Worm (Caenorhabditis elegans) whole organism, L1 larva: Measurements from ENCODE around the gene Y54G2A.18.

ENCODE experiments used
- C04F5.9 ChIP-seq: sonication (generic microtip); optimal IDR thresholded peaks from 2 replicates; lab custom pipeline; 2016; ENCODE audit warnings: missing genetic modification characterization, missing compliant biosample characterization
- F16B12.6 ChIP-seq: fragments of 150-350 bp; optimal IDR thresholded peaks from 2 replicates; lab custom pipeline; 2014; ENCODE audit warnings: missing biosample characterization, missing genetic modification characterization
- aha-1 ChIP-seq: fragments of 150-350 bp; optimal IDR thresholded peaks from 2 replicates; lab custom pipeline; 2014; ENCODE audit warnings: missing biosample characterization, missing genetic modification characterization
- aly-2 ChIP-seq: fragments of 150-350 bp; optimal IDR thresholded peaks from 2 replicates; lab custom pipeline; 2014; ENCODE audit warnings: missing biosample characterization, missing genetic modification characterization
- ama-1 ChIP-seq: fragments of 150-350 bp; optimal IDR thresholded peaks from 2 replicates; lab custom pipeline; 2014
- blmp-1 ChIP-seq: fragments of 150-350 bp; optimal IDR thresholded peaks from 2 replicates; lab custom pipeline; 2014; ENCODE audit warnings: missing biosample characterization, missing genetic modification characterization
- ceh-88 ChIP-seq: fragments of 200-800 bp; sonication (Bioruptor generic); IDR thresholded peaks from 2 replicates; pipeline ENCODE4 v1.3.6; 2022; ENCODE audit warnings: missing genetic modification characterization, missing compliant biosample characterization
- dpl-1 ChIP-seq, 3 experiments: fragments of 150-350 bp in 2 of 3; sonication (generic microtip) in 1 of 3; optimal IDR thresholded peaks; 2 replicates each; lab custom pipeline; 2014 to 2017; ENCODE audit warnings: missing biosample characterization in 3 of 3, missing genetic modification characterization in 3 of 3, missing genetic modification reagents in 3 of 3
- dsc-1 ChIP-seq: sonication (generic microtip); optimal IDR thresholded peaks from 2 replicates; lab custom pipeline; 2016; ENCODE audit warnings: mild to moderate bottlenecking, missing genetic modification characterization, missing compliant biosample characterization
- efl-1 ChIP-seq, 4 experiments: fragments of 150-350 bp; optimal IDR thresholded peaks in 3 of 4; peaks in 1 of 4; 1 replicate in 1 of 4; 2 replicates in 3 of 4; lab custom pipeline; 2014; ENCODE audit warnings: missing biosample characterization in 2 of 4, missing genetic modification characterization in 2 of 4, missing genetic modification reagents in 2 of 4
- egl-13 ChIP-seq: sonication (generic microtip); optimal IDR thresholded peaks from 2 replicates; lab custom pipeline; 2016; ENCODE audit warnings: missing genotype, missing genetic modification reagents, missing genetic modification characterization, missing compliant biosample characterization
- egl-27 ChIP-seq, 2 experiments: fragments of 150-350 bp in 1 of 2; sonication (generic microtip); optimal IDR thresholded peaks; 3 replicates each; lab custom pipeline; 2017 to 2018; ENCODE audit warnings: missing biosample characterization in 2 of 2, missing genetic modification characterization in 2 of 2, missing genetic modification reagents in 2 of 2
- elt-3 ChIP-seq, 6 experiments: fragments of 150-350 bp in 1 of 6; sonication (generic microtip); optimal IDR thresholded peaks; 2 replicates each; lab custom pipeline; 2017 to 2018; ENCODE audit warnings: missing biosample characterization in 6 of 6, missing genetic modification characterization in 6 of 6, inconsistent platforms in 1 of 6
- ets-5 ChIP-seq: fragments of 200-800 bp; sonication (Bioruptor generic); IDR thresholded peaks from 2 replicates; pipeline ENCODE4 v1.3.6; 2022; ENCODE audit warnings: missing genetic modification characterization, missing compliant biosample characterization
- fkh-10 ChIP-seq: sonication (generic microtip); optimal IDR thresholded peaks from 2 replicates; lab custom pipeline; 2017; ENCODE audit warnings: missing biosample characterization, missing genetic modification reagents, missing genetic modification characterization
- fkh-8 ChIP-seq: sonication (generic microtip); optimal IDR thresholded peaks from 2 replicates; lab custom pipeline; 2016; ENCODE audit warnings: mild to moderate bottlenecking, missing genetic modification characterization, missing compliant biosample characterization
- fos-1 ChIP-seq: fragments of 150-350 bp; optimal IDR thresholded peaks from 2 replicates; lab custom pipeline; 2014; ENCODE audit warnings: missing biosample characterization, missing genetic modification characterization
- grh-1 ChIP-seq: fragments of 200-800 bp; sonication (Bioruptor generic); IDR thresholded peaks from 2 replicates; pipeline ENCODE4 v1.3.6; 2022; ENCODE audit warnings: missing genetic modification reagents, missing genetic modification characterization, missing compliant biosample characterization
- hlh-4 ChIP-seq: sonication (generic microtip); optimal IDR thresholded peaks from 2 replicates; lab custom pipeline; 2016; ENCODE audit warnings: mild to moderate bottlenecking, missing genetic modification characterization, missing compliant biosample characterization
- hpl-2 ChIP-seq: fragments of 150-350 bp; optimal IDR thresholded peaks from 2 replicates; lab custom pipeline; 2014; ENCODE audit warnings: missing biosample characterization, missing genetic modification reagents, missing genetic modification characterization
- irx-1 ChIP-seq: sonication (generic microtip); optimal IDR thresholded peaks from 2 replicates; lab custom pipeline; 2016; ENCODE audit warnings: missing genetic modification characterization, missing compliant biosample characterization
- jun-1 ChIP-seq: fragments of 150-350 bp; optimal IDR thresholded peaks from 2 replicates; lab custom pipeline; 2014; ENCODE audit warnings: missing biosample characterization, missing genetic modification reagents, missing genetic modification characterization
- lin-13 ChIP-seq: fragments of 150-350 bp; optimal IDR thresholded peaks from 2 replicates; lab custom pipeline; 2014; ENCODE audit warnings: missing biosample characterization, missing genetic modification reagents, missing genetic modification characterization
- lin-14 ChIP-seq: fragments of 200-800 bp; sonication (Bioruptor generic); optimal IDR thresholded peaks from 2 replicates; lab custom pipeline; 2018; ENCODE audit warnings: mild to moderate bottlenecking, missing genetic modification characterization, moderate library complexity, missing compliant biosample characterization
- lin-39 ChIP-seq: fragments of 150-350 bp; optimal IDR thresholded peaks from 2 replicates; lab custom pipeline; 2014; ENCODE audit warnings: missing biosample characterization, missing genetic modification reagents, missing genetic modification characterization
- lir-3 ChIP-seq: sonication (generic microtip); optimal IDR thresholded peaks from 2 replicates; lab custom pipeline; 2016; ENCODE audit warnings: mild to moderate bottlenecking, missing genetic modification characterization, moderate library complexity, missing compliant biosample characterization; ENCODE audit not compliant: poor library complexity
- mab-9 ChIP-seq: fragments of 200-800 bp; sonication (Bioruptor generic); IDR thresholded peaks from 2 replicates; pipeline ENCODE4 v1.3.6; 2022; ENCODE audit warnings: missing genetic modification reagents, missing genetic modification characterization, missing compliant biosample characterization
- mef-2 ChIP-seq: fragments of 150-350 bp; optimal IDR thresholded peaks from 2 replicates; lab custom pipeline; 2014; ENCODE audit warnings: missing biosample characterization, missing genetic modification characterization
- nhr-11 ChIP-seq: fragments of 150-350 bp; optimal IDR thresholded peaks from 2 replicates; lab custom pipeline; 2014; ENCODE audit warnings: missing biosample characterization, missing genetic modification characterization
- nhr-12 ChIP-seq: sonication (generic microtip); optimal IDR thresholded peaks from 2 replicates; lab custom pipeline; 2017; ENCODE audit warnings: missing biosample characterization, missing genetic modification characterization
- nhr-20 ChIP-seq: sonication (generic microtip); optimal IDR thresholded peaks from 2 replicates; lab custom pipeline; 2016; ENCODE audit warnings: mild to moderate bottlenecking, missing genetic modification characterization, missing compliant biosample characterization
- nhr-237 ChIP-seq: fragments of 150-350 bp; optimal IDR thresholded peaks from 2 replicates; lab custom pipeline; 2014; ENCODE audit warnings: missing biosample characterization, missing genetic modification characterization
- nhr-28 ChIP-seq: fragments of 150-350 bp; optimal IDR thresholded peaks from 2 replicates; lab custom pipeline; 2014; ENCODE audit warnings: missing biosample characterization, missing genetic modification characterization
- nhr-47 ChIP-seq: sonication (generic microtip); optimal IDR thresholded peaks from 2 replicates; lab custom pipeline; 2016; ENCODE audit warnings: mild to moderate bottlenecking, missing genetic modification characterization, moderate library complexity, missing compliant biosample characterization
- nhr-76 ChIP-seq: sonication (generic microtip); optimal IDR thresholded peaks from 2 replicates; lab custom pipeline; 2017; ENCODE audit warnings: missing biosample characterization, missing genetic modification characterization
- nhr-77 ChIP-seq: fragments of 150-350 bp; optimal IDR thresholded peaks from 2 replicates; lab custom pipeline; 2014; ENCODE audit warnings: missing biosample characterization, missing genetic modification characterization
- nhr-84 ChIP-seq: sonication (generic microtip); optimal IDR thresholded peaks from 2 replicates; lab custom pipeline; 2017; ENCODE audit warnings: missing biosample characterization, missing genetic modification characterization
- nhr-85 ChIP-seq: sonication (generic microtip); peaks from one replicate; lab custom pipeline; 2016; ENCODE audit warnings: missing genetic modification characterization, inconsistent platforms, missing compliant biosample characterization
- nhr-90 ChIP-seq: sonication (generic microtip); optimal IDR thresholded peaks from 2 replicates; lab custom pipeline; 2016; ENCODE audit warnings: mild to moderate bottlenecking, missing genetic modification characterization, missing compliant biosample characterization; ENCODE audit not compliant: poor library complexity
- pag-3 ChIP-seq: sonication (generic microtip); optimal IDR thresholded peaks from 2 replicates; lab custom pipeline; 2017; ENCODE audit warnings: missing genetic modification characterization, mild to moderate bottlenecking, missing compliant biosample characterization, antibody characterized with exemption, borderline replicate concordance; ENCODE audit not compliant: insufficient read depth
- pax-3 ChIP-seq: fragments of 200-800 bp; sonication (Bioruptor generic); optimal IDR thresholded peaks from 2 replicates; lab custom pipeline; 2018; ENCODE audit warnings: mild to moderate bottlenecking, missing genetic modification characterization, moderate library complexity, missing compliant biosample characterization
- pqm-1 ChIP-seq: sonication (generic microtip); optimal IDR thresholded peaks from 3 replicates; lab custom pipeline; 2017; ENCODE audit warnings: missing biosample characterization, missing genetic modification characterization
- skn-1 ChIP-seq: fragments of 150-350 bp; optimal IDR thresholded peaks from 2 replicates; lab custom pipeline; 2014; ENCODE audit warnings: missing biosample characterization, missing genetic modification characterization
- snpc-4 ChIP-seq: fragments of 150-350 bp; optimal IDR thresholded peaks from 2 replicates; lab custom pipeline; 2014; ENCODE audit warnings: missing biosample characterization, missing genetic modification characterization
- sptf-1 ChIP-seq: fragments of 150-350 bp; optimal IDR thresholded peaks from 2 replicates; lab custom pipeline; 2014; ENCODE audit warnings: missing biosample characterization, missing genetic modification characterization
- sup-37 ChIP-seq: fragments of 200-800 bp; sonication (Bioruptor generic); optimal IDR thresholded peaks from 2 replicates; lab custom pipeline; 2018; ENCODE audit warnings: mild to moderate bottlenecking, missing genetic modification characterization, missing compliant biosample characterization
- swsn-7 ChIP-seq: sonication (generic microtip); optimal IDR thresholded peaks from 2 replicates; lab custom pipeline; 2016; ENCODE audit warnings: missing genetic modification characterization, missing compliant biosample characterization
- tbx-2 ChIP-seq: sonication (generic microtip); optimal IDR thresholded peaks from 2 replicates; lab custom pipeline; 2016; ENCODE audit warnings: missing genetic modification characterization, missing compliant biosample characterization
- unc-62 ChIP-seq: fragments of 150-350 bp; optimal IDR thresholded peaks from 2 replicates; lab custom pipeline; 2014; ENCODE audit warnings: missing biosample characterization, missing genetic modification reagents, missing genetic modification characterization
- unc-86 ChIP-seq: sonication (generic microtip); optimal IDR thresholded peaks from 2 replicates; lab custom pipeline; 2016; ENCODE audit warnings: missing genetic modification characterization, missing compliant biosample characterization
- vab-15 ChIP-seq: sonication (generic microtip); optimal IDR thresholded peaks from 2 replicates; lab custom pipeline; 2017; ENCODE audit warnings: missing genotype, mild to moderate bottlenecking, missing genetic modification characterization, missing compliant biosample characterization
- zip-4 ChIP-seq: fragments of 200-800 bp; sonication (Bioruptor generic); optimal IDR thresholded peaks from 2 replicates; lab custom pipeline; 2018; ENCODE audit warnings: mild to moderate bottlenecking, missing genetic modification characterization, moderate library complexity, missing compliant biosample characterization
- ztf-4 ChIP-seq: fragments of 150-350 bp; optimal IDR thresholded peaks from 2 replicates; lab custom pipeline; 2014; ENCODE audit warnings: missing biosample characterization, missing genetic modification characterization

The Y54G2A.18 gene

DNA sequence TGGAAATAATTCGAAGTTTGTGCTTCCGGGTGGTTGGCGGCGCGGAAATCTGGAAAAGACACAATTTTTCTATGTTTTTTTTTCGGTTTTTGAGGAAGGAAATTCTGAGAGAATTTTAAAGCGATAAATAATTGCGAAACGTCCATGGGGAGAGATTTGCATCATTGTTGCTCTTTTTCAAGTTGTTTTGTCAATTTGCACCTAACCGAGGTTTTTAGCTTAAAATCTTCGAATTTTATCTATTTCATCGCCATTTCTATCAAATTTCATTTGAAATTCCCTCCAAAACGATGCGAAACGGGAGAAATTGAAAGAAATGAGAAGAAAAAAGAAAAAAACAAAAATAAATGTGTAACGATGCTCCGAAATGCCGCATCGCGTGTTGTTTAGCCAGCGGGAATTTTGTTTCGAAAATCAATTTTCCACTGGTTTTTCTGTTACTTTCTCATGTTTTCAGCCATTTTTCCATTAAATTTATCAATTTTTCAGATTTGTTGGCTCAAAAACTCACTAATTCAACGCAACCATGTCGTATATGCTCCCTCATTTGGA, 1.8 kb downstream of the Y54G2A.18 start, which contains the start of the genes nprt-1 and dib-1 (continued):
- TF ChIP-seq irx-1 (tag; lab: Kevin White, UChicago) (no peak), sup-37 (GFP tag; lab: Kevin White, UChicago) (no peak), tbx-2 (tag; lab: Kevin White, UChicago) (peak; percentile 57), lin-39 (tag; lab: Kevin White, UChicago) (no peak), ztf-4 (no peak), elt-3 (tag; optimal IDR thresholded peaks at IDR 0.05; lab: Kevin White, UChicago) (no peak), fos-1 (peak; percentile 20), nhr-237 (tag; lab: Kevin White, UChicago) (peak; percentile 27), nhr-12 (tag; lab: Kevin White, UChicago) (no peak), fkh-10 (GFP tag; lab: Kevin White, UChicago) (no peak), snpc-4 (tag; lab: Kevin White, UChicago) (peak; percentile 25), mef-2 (tag; lab: Kevin White, UChicago) (no peak), mab-9 (GFP tag; lab: Robert Waterston, UW) (no peak), hpl-2 (no peak), unc-86 (tag; lab: Kevin White, UChicago) (no peak), nhr-85 (tag; lab: Kevin White, UChicago) (peak; percentile 63), ets-5 (GFP tag; lab: Robert Waterston, UW) (no peak), nhr-90 (tag; lab: Kevin White, UChicago) (peak; percentile 37), egl-13 (tag; lab: Kevin White, UChicago) (no peak), nhr-84 (no peak), unc-62 (GFP tag; lab: Kevin White, UChicago) (no peak), blmp-1 (tag; lab: Kevin White, UChicago) (peak; percentile 59), dpl-1 (GFP tag; optimal IDR thresholded peaks at IDR 0.05; lab: Kevin White, UChicago) (peak; percentile 88 to 93 (median 90)), pqm-1 (no peak), swsn-7 (peak; percentile 51), lir-3 (no peak), efl-1 (optimal IDR thresholded peaks at IDR 0.05; lab: Kevin White, UChicago) (peak; percentile 65 to 94), efl-1 (GFP tag; optimal IDR thresholded peaks at IDR 0.05 in 1 of 2; lab: Kevin White, UChicago) (peak; percentile 92 to 99), pax-3 (tag; lab: Kevin White, UChicago) (no peak), hlh-4 (tag; lab: Kevin White, UChicago) (no peak), aly-2 (no peak), nhr-11 (tag; lab: Kevin White, UChicago) (no peak), skn-1 (peak; percentile 71), lin-14 (GFP tag; lab: Kevin White, UChicago) (peak; percentile 56), ceh-88 (GFP tag; lab: Robert Waterston, UW) (no peak), fkh-8 (tag; lab: Kevin White, UChicago) (peak; percentile 6), vab-15 (no peak), pag-3 (tag; lab: Kevin White, UChicago) (no peak), sptf-1 (tag; lab: Kevin White, UChicago) (no peak), grh-1 (no peak), nhr-20 (tag; lab: Kevin White, UChicago) (peak; percentile 45), jun-1 (tag; lab: Kevin White, UChicago) (no peak), dsc-1 (tag; lab: Kevin White, UChicago) (peak; percentile 44), aha-1 (tag; lab: Kevin White, UChicago) (no peak), nhr-77 (tag; lab: Kevin White, UChicago) (no peak), egl-27 (tag; optimal IDR thresholded peaks at IDR 0.05; lab: Kevin White, UChicago) (no peak), lin-13 (no peak), zip-4 (GFP tag; lab: Kevin White, UChicago) (no peak), F16B12.6 (tag; lab: Kevin White, UChicago) (peak; percentile 42), nhr-28 (tag; lab: Kevin White, UChicago) (no peak), ama-1 (lab: Kevin White, UChicago) (no peak), nhr-76 (no peak), nhr-47 (tag; lab: Kevin White, UChicago) (peak; percentile 68), C04F5.9 (tag; lab: Kevin White, UChicago) (no peak)
